Fruit fly (Drosophila melanogaster) whole organism, embryonic: Measurements from ENCODE around the gene CG13896.

Source experiments
- Bgb ChIP-seq: fragments of 200-800 bp; sonication (Bioruptor generic); IDR thresholded peaks from 2 replicates; pipeline ENCODE4 v1.3.6; 2022; ENCODE audit warnings: missing biosample characterization, missing genetic modification characterization; ENCODE audit not compliant: partially characterized antibody
- CG10147 ChIP-seq: fragments of 200-800 bp; sonication (Bioruptor generic); optimal IDR thresholded peaks from 2 replicates; lab custom pipeline; 2019; ENCODE audit warnings: missing biosample characterization, mild to moderate bottlenecking, missing genetic modification characterization, moderate library complexity
- CG10209 ChIP-seq: fragments of 200-800 bp; sonication (Bioruptor generic); optimal IDR thresholded peaks from 3 replicates; lab custom pipeline; 2017; ENCODE audit warnings: missing biosample characterization, mild to moderate bottlenecking, missing genetic modification characterization, missing genetic modification reagents
- CG16863 ChIP-seq: fragments of 200-800 bp; sonication (Bioruptor generic); optimal IDR thresholded peaks from 3 replicates; lab custom pipeline; 2016; ENCODE audit warnings: missing biosample characterization, missing genetic modification characterization
- CG17385 ChIP-seq: fragments of 200-800 bp; sonication (Bioruptor generic); optimal IDR thresholded peaks from 3 replicates; lab custom pipeline; 2018; ENCODE audit warnings: missing biosample characterization, mild to moderate bottlenecking, missing genetic modification characterization
- CG18619 ChIP-seq: fragments of 200-800 bp; sonication (Bioruptor generic); optimal IDR thresholded peaks from 3 replicates; lab custom pipeline; 2017; ENCODE audit warnings: missing biosample characterization, mild to moderate bottlenecking, missing genetic modification characterization
- CG30020 ChIP-seq: fragments of 200-800 bp; optimal IDR thresholded peaks from 2 replicates; lab custom pipeline; 2019; ENCODE audit warnings: missing biosample characterization, mild to moderate bottlenecking, missing genetic modification characterization, moderate library complexity
- CG32772 ChIP-seq: fragments of 200-800 bp; sonication (Bioruptor generic); IDR thresholded peaks from 2 replicates; pipeline ENCODE4 v1.3.6; 2022; ENCODE audit warnings: missing biosample characterization, missing genetic modification characterization
- CG34224 ChIP-seq: fragments of 200-800 bp; sonication (Bioruptor generic); IDR thresholded peaks from 3 replicates; pipeline ENCODE4 v1.3.6; 2022; ENCODE audit warnings: missing biosample characterization, missing genetic modification characterization; ENCODE audit not compliant: partially characterized antibody
- CG3838 ChIP-seq: fragments of 200-800 bp; sonication (Bioruptor generic); optimal IDR thresholded peaks from 3 replicates; lab custom pipeline; 2016; ENCODE audit warnings: missing biosample characterization, missing genetic modification characterization
- CG6765 ChIP-seq: fragments of 200-800 bp; sonication (Bioruptor generic); optimal IDR thresholded peaks from 3 replicates; lab custom pipeline; 2017; ENCODE audit warnings: missing biosample characterization, mild to moderate bottlenecking, missing genetic modification characterization
- CG7357 ChIP-seq: fragments of 200-800 bp; sonication (Bioruptor generic); IDR thresholded peaks from 3 replicates; pipeline ENCODE4 v1.3.6; 2022; ENCODE audit warnings: missing biosample characterization, missing genetic modification characterization
- CG8281 ChIP-seq: fragments of 200-800 bp; sonication (Bioruptor generic); optimal IDR thresholded peaks from 2 replicates; lab custom pipeline; 2018; ENCODE audit warnings: missing biosample characterization, mild to moderate bottlenecking, missing genetic modification characterization, moderate library complexity
- CG8290 ChIP-seq, 3 experiments: fragments of 200-800 bp; sonication (Bioruptor generic); optimal IDR thresholded peaks; 2 replicates each; lab custom pipeline; 2016 to 2019; ENCODE audit warnings: missing biosample characterization in 3 of 3, missing genetic modification characterization in 3 of 3, mild to moderate bottlenecking in 2 of 3, moderate library complexity in 1 of 3
- CHES-1-like ChIP-seq: fragments of 200-800 bp; sonication (Bioruptor generic); optimal IDR thresholded peaks from 2 replicates; lab custom pipeline; 2016; ENCODE audit warnings: missing biosample characterization, missing genetic modification characterization
- CTCF ChIP-seq: fragments of 200-800 bp; sonication (Bioruptor generic); optimal IDR thresholded peaks from 2 replicates; lab custom pipeline; 2017; ENCODE audit warnings: missing biosample characterization, mild to moderate bottlenecking, missing genetic modification characterization, moderate library complexity
- Fer3 ChIP-seq: fragments of 200-800 bp; sonication (Bioruptor generic); optimal IDR thresholded peaks from 2 replicates; lab custom pipeline; 2018; ENCODE audit warnings: missing biosample characterization, mild to moderate bottlenecking, missing genetic modification characterization, moderate library complexity
- HHEX ChIP-seq: fragments of 200-800 bp; sonication (Bioruptor generic); optimal IDR thresholded peaks from 3 replicates; lab custom pipeline; 2017; ENCODE audit warnings: missing biosample characterization, mild to moderate bottlenecking, missing genetic modification characterization, missing genetic modification reagents
- HLH54F ChIP-seq: fragments of 200-800 bp; sonication (Bioruptor generic); optimal IDR thresholded peaks from 3 replicates; lab custom pipeline; 2016; ENCODE audit warnings: missing biosample characterization, missing genetic modification characterization
- Mad ChIP-seq: fragments of 200-800 bp; sonication (Bioruptor generic); optimal IDR thresholded peaks from 2 replicates; lab custom pipeline; 2016; ENCODE audit warnings: missing biosample characterization, missing genetic modification characterization
- Oaz ChIP-seq: fragments of 200-800 bp; sonication (Bioruptor generic); IDR thresholded peaks from 2 replicates; pipeline ENCODE4 v1.3.6; 2022; ENCODE audit warnings: missing biosample characterization, missing genetic modification characterization
- Six4 ChIP-seq: fragments of 200-800 bp; sonication (Bioruptor generic); optimal IDR thresholded peaks from 2 replicates; lab custom pipeline; 2016; ENCODE audit warnings: missing biosample characterization, missing genetic modification characterization
- Spps ChIP-seq: fragments of 200-800 bp; sonication (Bioruptor generic); optimal IDR thresholded peaks from 2 replicates; lab custom pipeline; 2018; ENCODE audit warnings: missing biosample characterization, mild to moderate bottlenecking, missing genetic modification characterization
- az2 ChIP-seq: fragments of 200-800 bp; sonication (Bioruptor generic); optimal IDR thresholded peaks from 3 replicates; lab custom pipeline; 2016; ENCODE audit warnings: missing biosample characterization, missing genetic modification characterization
- bcd ChIP-seq: fragments of 200-800 bp; sonication (Bioruptor generic); optimal IDR thresholded peaks from 2 replicates; lab custom pipeline; 2017; ENCODE audit warnings: missing biosample characterization, mild to moderate bottlenecking, missing genetic modification characterization
- btn ChIP-seq: fragments of 200-800 bp; sonication (Bioruptor generic); optimal IDR thresholded peaks from 2 replicates; lab custom pipeline; 2016; ENCODE audit warnings: missing biosample characterization, missing genetic modification characterization
- chm ChIP-seq: fragments of 200-800 bp; sonication (Bioruptor generic); IDR thresholded peaks from 2 replicates; pipeline ENCODE4 v1.3.6; 2022; ENCODE audit warnings: missing biosample characterization, missing genetic modification characterization
- ci ChIP-seq: fragments of 200-800 bp; sonication (Bioruptor generic); IDR thresholded peaks from 3 replicates; pipeline ENCODE4 v1.3.6; 2022; ENCODE audit warnings: missing biosample characterization, missing genetic modification characterization
- corto ChIP-seq: fragments of 200-800 bp; sonication (Bioruptor generic); optimal IDR thresholded peaks from 2 replicates; lab custom pipeline; 2016; ENCODE audit warnings: missing biosample characterization, mild to moderate bottlenecking, missing genetic modification characterization, moderate library complexity
- cwo ChIP-seq: fragments of 200-800 bp; sonication (Bioruptor generic); optimal IDR thresholded peaks from 3 replicates; lab custom pipeline; 2017; ENCODE audit warnings: missing biosample characterization, missing genetic modification characterization, mild to moderate bottlenecking, moderate library complexity, missing genetic modification reagents
- ftz-f1 ChIP-seq: fragments of 200-800 bp; sonication (Bioruptor generic); optimal IDR thresholded peaks from 2 replicates; lab custom pipeline; 2016; ENCODE audit warnings: missing biosample characterization, missing genetic modification characterization
- gce ChIP-seq: fragments of 200-800 bp; sonication (Bioruptor generic); IDR thresholded peaks from 3 replicates; pipeline ENCODE4 v1.3.6; 2022; ENCODE audit warnings: missing biosample characterization, missing genetic modification characterization
- grn ChIP-seq: fragments of 200-800 bp; sonication (Bioruptor generic); optimal IDR thresholded peaks from 3 replicates; lab custom pipeline; 2017; ENCODE audit warnings: missing biosample characterization, missing genetic modification characterization
- kah ChIP-seq: fragments of 200-800 bp; sonication (Bioruptor generic); optimal IDR thresholded peaks from 2 replicates; lab custom pipeline; 2018; ENCODE audit warnings: missing biosample characterization, mild to moderate bottlenecking, missing genetic modification characterization
- knrl ChIP-seq: fragments of 200-800 bp; sonication (Bioruptor generic); IDR thresholded peaks from 3 replicates; pipeline ENCODE4 v1.3.6; 2022; ENCODE audit warnings: missing biosample characterization, missing genetic modification characterization; ENCODE audit not compliant: partially characterized antibody
- lab ChIP-seq: fragments of 200-800 bp; sonication (Bioruptor generic); optimal IDR thresholded peaks from 3 replicates; lab custom pipeline; 2017; ENCODE audit warnings: missing biosample characterization, missing genetic modification characterization, mild to moderate bottlenecking, moderate library complexity, missing genetic modification reagents
- lola ChIP-seq, 3 experiments: fragments of >200 bp in 2 of 3; fragments of 200-800 bp in 1 of 3; sonication (Bioruptor generic) in 1 of 3; optimal IDR thresholded peaks; 2 replicates each; lab custom pipeline; 2017 to 2019; ENCODE audit warnings: missing biosample characterization in 3 of 3, missing genetic modification characterization in 3 of 3, mild to moderate bottlenecking in 1 of 3, moderate library complexity in 1 of 3
- lov ChIP-seq, 2 experiments: fragments of 200-800 bp in 1 of 2; fragments of >200 bp in 1 of 2; sonication (Bioruptor generic) in 1 of 2; IDR thresholded peaks in 1 of 2; optimal IDR thresholded peaks in 1 of 2; 2 replicates in 1 of 2; 3 replicates in 1 of 2; pipeline versions ENCODE4 v1.3.6 to Lab custom; 2017 to 2022; ENCODE audit warnings: missing biosample characterization in 1 of 2, missing genetic modification characterization in 1 of 2
- pan ChIP-seq, 4 experiments: fragments of >200 bp in 3 of 4; fragments of 200-800 bp in 1 of 4; sonication (Bioruptor generic) in 1 of 4; optimal IDR thresholded peaks in 3 of 4; IDR thresholded peaks in 1 of 4; 2 replicates each; pipeline versions ENCODE4 v1.3.6 to Lab custom; 2017 to 2022; ENCODE audit warnings: missing biosample characterization in 2 of 4, missing genetic modification characterization in 2 of 4, mixed read lengths in 1 of 4
- prd ChIP-seq, 3 experiments: fragments of >200 bp in 2 of 3; fragments of 200-800 bp in 1 of 3; sonication (Bioruptor generic) in 1 of 3; optimal IDR thresholded peaks in 2 of 3; IDR thresholded peaks in 1 of 3; 2 replicates in 2 of 3; 3 replicates in 1 of 3; pipeline versions ENCODE4 v1.3.6 to Lab custom; 2017 to 2022; ENCODE audit warnings: missing biosample characterization in 1 of 3, missing genetic modification characterization in 1 of 3
- seq ChIP-seq: fragments of 200-800 bp; sonication (Bioruptor generic); IDR thresholded peaks from 2 replicates; pipeline ENCODE4 v1.3.6; 2022; ENCODE audit warnings: missing biosample characterization, missing genetic modification characterization
- sima ChIP-seq: fragments of 200-800 bp; sonication (Bioruptor generic); optimal IDR thresholded peaks from 2 replicates; lab custom pipeline; 2016; ENCODE audit warnings: missing biosample characterization, missing genetic modification characterization
- tin ChIP-seq: fragments of 200-800 bp; sonication (Bioruptor generic); optimal IDR thresholded peaks from 3 replicates; lab custom pipeline; 2016; ENCODE audit warnings: missing biosample characterization, missing genetic modification characterization
- toy ChIP-seq: fragments of 200-800 bp; sonication (Bioruptor generic); IDR thresholded peaks from 2 replicates; pipeline ENCODE4 v1.3.6; 2022; ENCODE audit warnings: missing biosample characterization, missing genetic modification characterization
- twi ChIP-seq: fragments of 200-800 bp; optimal IDR thresholded peaks from 2 replicates; lab custom pipeline; 2019; ENCODE audit warnings: missing biosample characterization, mild to moderate bottlenecking, missing genetic modification characterization, moderate library complexity
- yki ChIP-seq: fragments of >200 bp; optimal IDR thresholded peaks from 3 replicates; lab custom pipeline; 2018
- z ChIP-seq: fragments of 200-800 bp; sonication (Bioruptor generic); IDR thresholded peaks from 3 replicates; pipeline ENCODE4 v1.3.6; 2022; ENCODE audit warnings: missing biosample characterization, missing genetic modification characterization

The CG13896 gene

dm6 chr3L:711839-712553 lies at the start of gene CG13896 (continued):
- TF ChIP-seq HHEX (GFP tag; lab: Kevin White, UChicago) (peak; percentile 81), prd (optimal IDR thresholded peaks at IDR 0.05; lab: Kevin White, UChicago) (no peak), prd (GFP tag; IDR thresholded peaks at IDR 0.05; lab: Robert Waterston, UW) (peak; percentile 86), CG3838 (GFP tag; lab: Kevin White, UChicago) (peak; percentile 63), twi (tag; lab: Kevin White, UChicago) (peak; percentile 54), CG16863 (GFP tag; lab: Kevin White, UChicago) (peak; percentile 90), lab (peak; percentile 90), Mad (GFP tag; lab: Kevin White, UChicago) (peak; percentile 89), corto (GFP tag; lab: Kevin White, UChicago) (peak; percentile 30), az2 (peak; percentile 94), kah (GFP tag; lab: Kevin White, UChicago) (peak; percentile 58), btn (GFP tag; lab: Kevin White, UChicago) (peak; percentile 57), HLH54F (GFP tag; lab: Kevin White, UChicago) (peak; percentile 90), CG18619 (GFP tag; lab: Kevin White, UChicago) (peak; percentile 80), lola (GFP tag; optimal IDR thresholded peaks at IDR 0.05; lab: Kevin White, UChicago) (peak in 1 of 3 experiments; percentile 49), CTCF (peak; percentile 100), sima (peak; percentile 73), CG7357 (GFP tag; lab: Robert Waterston, UW) (peak; percentile 68; the same call in 2 of the 3 replicates), CG10147 (GFP tag; lab: Kevin White, UChicago) (peak; percentile 37), z (no peak), CG6765 (peak; percentile 70), yki (lab: Kevin White, UChicago) (no peak), chm (peak; percentile 86), Six4 (GFP tag; lab: Kevin White, UChicago) (peak; percentile 67), knrl (GFP tag; lab: Robert Waterston, UW) (peak; percentile 74), CHES-1-like (GFP tag; lab: Kevin White, UChicago) (peak; percentile 84), CG34224 (GFP tag; lab: Robert Waterston, UW) (peak; percentile 46; the same call in 1 of the 3 replicates), CG30020 (peak; percentile 52), CG32772 (GFP tag; lab: Robert Waterston, UW) (peak; percentile 84), seq (GFP tag; lab: Robert Waterston, UW) (no peak), grn (GFP tag; lab: Kevin White, UChicago) (peak; percentile 63), toy (GFP tag; lab: Robert Waterston, UW) (peak; percentile 24; the same call in 1 of the 2 replicates), tin (GFP tag; lab: Kevin White, UChicago) (peak; percentile 93), CG10209 (GFP tag; lab: Kevin White, UChicago) (peak; percentile 89), Oaz (GFP tag; lab: Robert Waterston, UW) (peak; percentile 77), Fer3 (tag; lab: Kevin White, UChicago) (peak; percentile 81), CG17385 (GFP tag; lab: Kevin White, UChicago) (peak; percentile 64), ci (peak; percentile 93), lov (optimal IDR thresholded peaks at IDR 0.05; lab: Kevin White, UChicago) (no peak), lov (GFP tag; IDR thresholded peaks at IDR 0.05; lab: Robert Waterston, UW) (peak; percentile 72; the same call in 1 of the 3 replicates), CG8290 (GFP tag; optimal IDR thresholded peaks at IDR 0.05; lab: Kevin White, UChicago) (peak; percentile 98), CG8290 (tag; optimal IDR thresholded peaks at IDR 0.05; lab: Kevin White, UChicago) (peak; percentile 98 to 99), Bgb (GFP tag; lab: Robert Waterston, UW) (peak; percentile 58), gce (GFP tag; lab: Robert Waterston, UW) (no peak), ftz-f1 (GFP tag; lab: Kevin White, UChicago) (peak; percentile 73), pan (optimal IDR thresholded peaks at IDR 0.05; lab: Kevin White, UChicago) (no peak), pan (GFP tag; optimal IDR thresholded peaks at IDR 0.05 in 1 of 2, IDR thresholded peaks at IDR 0.05 in 1 of 2) (peak in 1 of 2 experiments; percentile 86), cwo (peak; percentile 56), bcd (peak; percentile 89), Spps (tag; lab: Kevin White, UChicago) (peak; percentile 64), CG8281 (peak; percentile 34)
